Worm (Caenorhabditis elegans) whole organism, L3 larva: ENCODE measurements around the gene vamp-8.
A peak's percentile ranks its signal among the peaks of the same experiment; 100 is the strongest.

Experiments used
- R02D3.7 ChIP-seq: fragments of 150-350 bp; optimal IDR thresholded peaks from 2 replicates; lab custom pipeline; 2014; ENCODE audit warnings: missing biosample characterization, missing genetic modification characterization
- aly-2 ChIP-seq: fragments of 150-350 bp; optimal IDR thresholded peaks from 2 replicates; lab custom pipeline; 2014; ENCODE audit warnings: missing biosample characterization, missing genetic modification characterization
- ama-1 ChIP-seq: fragments of 150-350 bp; optimal IDR thresholded peaks from 2 replicates; lab custom pipeline; 2018
- ceh-16 ChIP-seq: sonication (generic microtip); optimal IDR thresholded peaks from 2 replicates; lab custom pipeline; 2017; ENCODE audit warnings: missing biosample characterization, missing genetic modification characterization
- ceh-28 ChIP-seq: fragments of 150-350 bp; optimal IDR thresholded peaks from 2 replicates; lab custom pipeline; 2014; ENCODE audit warnings: missing biosample characterization, missing genetic modification reagents, missing genetic modification characterization
- ceh-82 ChIP-seq: fragments of 150-350 bp; optimal IDR thresholded peaks from 2 replicates; lab custom pipeline; 2014; ENCODE audit warnings: missing biosample characterization, missing genetic modification characterization
- daf-12 ChIP-seq: fragments of 150-350 bp; optimal IDR thresholded peaks from 2 replicates; lab custom pipeline; 2014; ENCODE audit warnings: missing biosample characterization, missing genetic modification reagents, missing genetic modification characterization
- egl-27 ChIP-seq: sonication (generic microtip); optimal IDR thresholded peaks from 4 replicates; lab custom pipeline; 2017; ENCODE audit warnings: missing biosample characterization, missing genetic modification reagents, missing genetic modification characterization
- egl-5 ChIP-seq: fragments of 150-350 bp; optimal IDR thresholded peaks from 2 replicates; lab custom pipeline; 2017; ENCODE audit warnings: missing biosample characterization, missing genetic modification reagents, missing genetic modification characterization, inconsistent platforms
- elt-1 ChIP-seq: fragments of 150-350 bp; optimal IDR thresholded peaks from 2 replicates; lab custom pipeline; 2014; ENCODE audit warnings: missing biosample characterization, missing genetic modification characterization
- elt-2 ChIP-seq: sonication (generic microtip); optimal IDR thresholded peaks from 2 replicates; lab custom pipeline; 2016; ENCODE audit warnings: missing genetic modification reagents, mild to moderate bottlenecking, missing genetic modification characterization, missing compliant biosample characterization
- elt-3 ChIP-seq, 3 experiments: fragments of 150-350 bp in 1 of 3; sonication (generic microtip) in 2 of 3; optimal IDR thresholded peaks; 2 replicates in 2 of 3; 4 replicates in 1 of 3; lab custom pipeline; 2014 to 2017; ENCODE audit warnings: missing biosample characterization in 3 of 3, missing genetic modification characterization in 3 of 3
- eor-1 ChIP-seq, 2 experiments: fragments of 150-350 bp; optimal IDR thresholded peaks; 2 replicates each; lab custom pipeline; 2014 to 2018; ENCODE audit warnings: missing biosample characterization in 2 of 2, missing genetic modification characterization in 2 of 2
- fkh-10 ChIP-seq: sonication (generic microtip); optimal IDR thresholded peaks from 2 replicates; lab custom pipeline; 2017; ENCODE audit warnings: missing biosample characterization, missing genetic modification reagents, missing genetic modification characterization
- fkh-2 ChIP-seq: fragments of 150-350 bp; optimal IDR thresholded peaks from 2 replicates; lab custom pipeline; 2014; ENCODE audit warnings: missing biosample characterization, missing genetic modification reagents, missing genetic modification characterization
- hmg-11 ChIP-seq: sonication (generic microtip); optimal IDR thresholded peaks from 2 replicates; lab custom pipeline; 2016; ENCODE audit warnings: missing genetic modification characterization, missing compliant biosample characterization
- jun-1 ChIP-seq: fragments of 150-350 bp; optimal IDR thresholded peaks from 2 replicates; lab custom pipeline; 2014; ENCODE audit warnings: missing biosample characterization, missing genetic modification reagents, missing genetic modification characterization
- lin-15B ChIP-seq: fragments of 150-350 bp; optimal IDR thresholded peaks from 2 replicates; lab custom pipeline; 2014; ENCODE audit warnings: missing biosample characterization, missing genetic modification characterization
- lin-39 ChIP-seq: fragments of 150-350 bp; optimal IDR thresholded peaks from 2 replicates; lab custom pipeline; 2018; ENCODE audit warnings: missing biosample characterization, missing genetic modification reagents, missing genetic modification characterization
- lsy-12 ChIP-seq: sonication (generic microtip); optimal IDR thresholded peaks from 2 replicates; lab custom pipeline; 2016; ENCODE audit warnings: mild to moderate bottlenecking, missing genetic modification characterization, missing compliant biosample characterization
- nfya-1 ChIP-seq: sonication (generic microtip); optimal IDR thresholded peaks from 2 replicates; lab custom pipeline; 2017; ENCODE audit warnings: missing genetic modification characterization, mild to moderate bottlenecking, missing compliant biosample characterization, antibody characterized with exemption, moderate library complexity; ENCODE audit not compliant: insufficient read depth
- nhr-11 ChIP-seq: fragments of 150-350 bp; optimal IDR thresholded peaks from 2 replicates; lab custom pipeline; 2014; ENCODE audit warnings: missing biosample characterization, missing genetic modification characterization
- nhr-23 ChIP-seq: fragments of 150-350 bp; optimal IDR thresholded peaks from 2 replicates; lab custom pipeline; 2014; ENCODE audit warnings: missing biosample characterization, missing genetic modification reagents, missing genetic modification characterization
- nhr-237 ChIP-seq: fragments of 150-350 bp; optimal IDR thresholded peaks from 2 replicates; lab custom pipeline; 2014; ENCODE audit warnings: missing biosample characterization, missing genetic modification characterization
- nhr-25 ChIP-seq: sonication (generic microtip); optimal IDR thresholded peaks from 2 replicates; lab custom pipeline; 2017; ENCODE audit warnings: missing biosample characterization, missing genetic modification characterization
- nhr-28 ChIP-seq: fragments of 150-350 bp; optimal IDR thresholded peaks from 2 replicates; lab custom pipeline; 2014; ENCODE audit warnings: missing biosample characterization, missing genetic modification characterization
- nhr-43 ChIP-seq: sonication (generic microtip); optimal IDR thresholded peaks from 2 replicates; lab custom pipeline; 2016; ENCODE audit warnings: mild to moderate bottlenecking, missing genetic modification characterization, missing compliant biosample characterization; ENCODE audit not compliant: poor library complexity, severe bottlenecking
- nhr-67 ChIP-seq: fragments of 150-350 bp; optimal IDR thresholded peaks from 2 replicates; lab custom pipeline; 2014; ENCODE audit warnings: missing biosample characterization, missing genetic modification characterization
- pha-4 ChIP-seq: fragments of 150-350 bp; optimal IDR thresholded peaks from 2 replicates; lab custom pipeline; 2014; ENCODE audit warnings: missing biosample characterization, missing genetic modification reagents, missing genetic modification characterization
- pqm-1 ChIP-seq: fragments of 150-350 bp; optimal IDR thresholded peaks from 2 replicates; lab custom pipeline; 2017; ENCODE audit warnings: missing biosample characterization, missing genetic modification characterization, inconsistent platforms
- skn-1 ChIP-seq: fragments of 150-350 bp; optimal IDR thresholded peaks from 2 replicates; lab custom pipeline; 2014; ENCODE audit warnings: missing biosample characterization, missing genetic modification characterization
- snpc-4 ChIP-seq: fragments of 150-350 bp; optimal IDR thresholded peaks from 2 replicates; lab custom pipeline; 2014; ENCODE audit warnings: missing biosample characterization, missing genetic modification characterization
- tbx-2 ChIP-seq: sonication (generic microtip); optimal IDR thresholded peaks from 2 replicates; lab custom pipeline; 2016; ENCODE audit warnings: mild to moderate bottlenecking, missing genetic modification characterization, missing compliant biosample characterization
- ztf-11 ChIP-seq: fragments of 150-350 bp; optimal IDR thresholded peaks from 2 replicates; lab custom pipeline; 2014; ENCODE audit warnings: missing biosample characterization, missing genetic modification characterization
- ztf-4 ChIP-seq: fragments of 150-350 bp; optimal IDR thresholded peaks from 2 replicates; lab custom pipeline; 2014; ENCODE audit warnings: missing biosample characterization, missing genetic modification characterization

Gene vamp-8

DNA sequence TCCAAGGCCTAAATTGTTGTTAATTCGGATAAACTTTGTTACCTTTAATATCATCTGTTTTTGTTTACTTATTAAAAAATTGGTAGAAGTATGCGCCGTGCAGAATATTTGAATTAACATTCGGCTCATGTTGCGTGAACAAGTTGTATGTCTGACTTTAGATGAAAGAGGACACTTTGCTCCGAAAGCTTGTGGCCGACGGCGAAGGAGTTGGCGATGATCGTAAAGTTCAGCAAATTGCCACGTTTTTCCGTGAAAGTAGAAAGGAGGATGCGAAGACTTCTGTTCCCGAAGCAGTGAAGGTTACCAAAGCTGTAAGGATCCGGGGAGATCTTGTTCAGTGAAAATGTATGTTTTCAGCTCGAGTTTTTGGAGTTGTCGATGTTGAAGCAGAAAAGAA is 17.6 kb upstream of the vamp-8 start, which contains the start of gene thoc-7:
thoc-7 (plus strand) TSS at position 162 of the 400 bp plus-strand sequence.
- TF ChIP-seq R02D3.7 (tag; lab: Kevin White, UChicago) (no peak), nhr-43 (peak; percentile 15)

DNA sequence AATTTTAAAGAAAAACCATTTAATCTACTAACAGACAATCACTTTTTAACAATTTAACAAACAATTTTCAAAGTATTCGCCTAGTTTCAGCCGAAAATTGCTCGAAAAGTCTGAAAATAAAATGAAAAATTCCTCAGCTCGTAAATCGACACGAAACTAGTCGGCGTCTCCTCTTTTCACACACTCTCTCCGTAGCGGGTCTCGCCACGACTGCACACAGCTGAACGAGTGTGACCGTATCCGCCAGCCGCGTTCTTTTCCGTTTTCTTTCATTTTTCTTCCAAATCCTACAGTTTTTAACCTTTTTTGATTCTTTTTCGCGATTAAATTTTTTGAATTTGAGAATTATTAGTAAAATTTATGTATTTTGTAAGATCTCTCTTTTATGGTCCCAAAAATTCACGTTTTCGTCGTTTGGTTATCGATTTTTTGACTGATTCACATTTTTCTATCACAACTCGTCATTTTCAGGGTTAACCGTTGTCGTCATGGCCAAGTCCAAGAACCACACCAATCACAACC is 16.8 kb upstream of the vamp-8 start, which contains the start of gene rpl-29:
rpl-29 (plus strand) TSS at position 472 of the 522 bp plus-strand sequence.
- TF ChIP-seq skn-1 (peak; percentile 76), nhr-23 (tag; lab: Kevin White, UChicago) (peak; percentile 80), nfya-1 (tag; lab: Kevin White, UChicago) (peak; percentile 98), nhr-237 (tag; lab: Kevin White, UChicago) (no peak), fkh-10 (peak; percentile 44), ceh-28 (tag; lab: Kevin White, UChicago) (peak; percentile 56), egl-27 (tag; lab: Kevin White, UChicago) (no peak), nhr-28 (tag; lab: Kevin White, UChicago) (no peak), tbx-2 (tag; lab: Kevin White, UChicago) (peak; percentile 25), elt-1 (peak; percentile 12), pqm-1 (tag; lab: Kevin White, UChicago) (peak; percentile 64), nhr-25 (tag; lab: Kevin White, UChicago) (peak; percentile 89), lsy-12 (tag; lab: Kevin White, UChicago) (peak; percentile 71), ceh-82 (tag; lab: Kevin White, UChicago) (peak; percentile 21), ztf-4 (tag; lab: Kevin White, UChicago) (no peak), ceh-16 (tag; lab: Kevin White, UChicago) (no peak), ztf-11 (tag; lab: Kevin White, UChicago) (no peak), nhr-11 (tag; lab: Kevin White, UChicago) (no peak), elt-2 (peak; percentile 57), jun-1 (tag; lab: Kevin White, UChicago) (peak; percentile 61), hmg-11 (tag; lab: Kevin White, UChicago) (peak; percentile 92), nhr-67 (no peak), lin-15B (tag; lab: Kevin White, UChicago) (peak; percentile 87), elt-3 (tag; optimal IDR thresholded peaks at IDR 0.05; lab: Kevin White, UChicago) (no peak), R02D3.7 (tag; lab: Kevin White, UChicago) (peak; percentile 99), snpc-4 (peak; percentile 49), aly-2 (tag; lab: Kevin White, UChicago) (no peak), lin-39 (tag; lab: Kevin White, UChicago) (peak; percentile 85), pha-4 (tag; lab: Kevin White, UChicago) (peak; percentile 96), egl-5 (peak; percentile 83), ama-1 (lab: Kevin White, UChicago) (peak; percentile 70), eor-1 (tag; optimal IDR thresholded peaks at IDR 0.05; lab: Kevin White, UChicago) (no peak)

DNA sequence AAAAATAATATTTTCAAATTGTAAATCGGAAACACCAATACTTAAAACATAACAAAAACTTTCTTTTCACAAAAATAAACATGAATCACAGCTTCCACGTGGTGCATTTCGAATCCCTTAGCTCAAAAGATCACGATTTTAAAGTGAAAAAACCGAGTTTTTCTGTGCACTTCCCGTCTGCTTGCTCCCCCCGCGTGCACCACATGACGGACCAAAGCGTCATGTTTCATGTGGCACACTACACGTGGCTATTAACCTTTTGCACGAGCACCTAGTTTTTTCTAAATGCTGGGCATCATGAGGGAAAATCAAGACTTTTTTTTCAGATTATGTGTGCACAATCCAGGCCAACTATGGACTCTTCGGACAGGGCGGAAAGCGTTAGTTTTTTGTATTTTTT is 15.8 kb upstream of the vamp-8 start:
- no peak for TF ChIP-seq ztf-4 (tag; lab: Kevin White, UChicago)
- no peak for TF ChIP-seq pha-4 (tag; lab: Kevin White, UChicago)
- TF ChIP-seq nfya-1 (tag; lab: Kevin White, UChicago), result peak; percentile 18

DNA sequence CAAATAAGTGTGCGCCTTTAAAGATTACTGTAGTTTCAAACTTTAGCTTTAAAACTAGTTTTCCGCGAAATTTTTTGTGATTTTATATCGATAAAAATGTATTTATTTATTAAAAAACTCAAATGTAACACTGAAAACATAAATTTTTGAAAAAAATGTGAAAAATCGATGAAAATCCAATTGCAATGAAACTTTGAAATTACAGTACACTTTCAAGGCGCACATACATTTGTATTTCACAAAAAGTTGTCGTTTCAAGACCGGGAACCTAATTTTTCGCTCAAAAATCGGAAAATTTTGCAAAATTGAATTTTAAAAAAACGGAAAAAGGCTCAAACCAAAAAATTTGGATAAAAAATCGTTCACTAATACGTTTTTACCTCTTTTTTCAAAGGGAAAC is 15.4 kb upstream of the vamp-8 start:
- TF ChIP-seq daf-12 (tag; lab: Kevin White, UChicago) (no peak), lin-39 (tag; lab: Kevin White, UChicago) (no peak), nhr-23 (tag; lab: Kevin White, UChicago) (no peak), fkh-2 (tag; lab: Kevin White, UChicago) (no peak), nfya-1 (tag; lab: Kevin White, UChicago) (no peak), nhr-43 (no peak), ztf-11 (tag; lab: Kevin White, UChicago) (no peak)
- TF ChIP-seq, all 47 proteins: peak for 0
